Worm (Caenorhabditis elegans) whole organism, L4/young adult: ENCODE measurements around the gene K07E1.1.

Experiments used
- W03F9.2 ChIP-seq: fragments of 150-350 bp; optimal IDR thresholded peaks from 2 replicates; lab custom pipeline; 2014; ENCODE audit warnings: missing biosample characterization, missing genetic modification characterization
- dao-5 ChIP-seq: sonication (generic microtip); optimal IDR thresholded peaks from 2 replicates; lab custom pipeline; 2016; ENCODE audit warnings: missing genotype, missing genetic modification characterization, moderate library complexity, missing compliant biosample characterization
- him-1 ChIP-seq: sonication (generic microtip); optimal IDR thresholded peaks from 2 replicates; lab custom pipeline; 2016; ENCODE audit warnings: missing genotype, missing genetic modification reagents, missing genetic modification characterization, missing compliant biosample characterization

- TF ChIP-seq W03F9.2 (tag; lab: Kevin White, UChicago), result no peak
- TF ChIP-seq him-1, result peak; percentile 16
- TF ChIP-seq dao-5 (tag; lab: Kevin White, UChicago), result no peak
These were observed 20.2 kb downstream of the K07E1.1 start for ce11 chrII:4571112-4571511.
